Fruit fly (Drosophila melanogaster) whole organism, embryonic: ENCODE data around the gene Rab14.

Source experiments
- Asciz ChIP-seq: fragments of 200-800 bp; sonication (Bioruptor generic); optimal IDR thresholded peaks from 2 replicates; lab custom pipeline; 2017; ENCODE audit warnings: missing biosample characterization, mild to moderate bottlenecking, missing genetic modification characterization, missing genetic modification reagents
- Bgb ChIP-seq: fragments of 200-800 bp; sonication (Bioruptor generic); IDR thresholded peaks from 2 replicates; pipeline ENCODE4 v1.3.6; 2022; ENCODE audit warnings: missing biosample characterization, missing genetic modification characterization; ENCODE audit not compliant: partially characterized antibody
- CG10147 ChIP-seq: fragments of 200-800 bp; sonication (Bioruptor generic); optimal IDR thresholded peaks from 2 replicates; lab custom pipeline; 2019; ENCODE audit warnings: missing biosample characterization, mild to moderate bottlenecking, missing genetic modification characterization, moderate library complexity
- CG11085 ChIP-seq: fragments of 200-800 bp; sonication (Bioruptor generic); IDR thresholded peaks from 2 replicates; pipeline ENCODE4 v1.3.6; 2022; ENCODE audit warnings: missing biosample characterization, missing genetic modification characterization
- CG11093 ChIP-seq: fragments of 200-800 bp; sonication (Bioruptor generic); IDR thresholded peaks from 3 replicates; pipeline ENCODE4 v1.3.6; 2022; ENCODE audit warnings: missing biosample characterization, missing genetic modification characterization
- CG12391 ChIP-seq: fragments of 200-800 bp; sonication (Bioruptor generic); optimal IDR thresholded peaks from 3 replicates; lab custom pipeline; 2018; ENCODE audit warnings: missing biosample characterization, mild to moderate bottlenecking, missing genetic modification characterization, moderate library complexity
- CG15011 ChIP-seq: fragments of 200-800 bp; sonication (Bioruptor generic); optimal IDR thresholded peaks from 3 replicates; lab custom pipeline; 2018; ENCODE audit warnings: missing biosample characterization, mild to moderate bottlenecking, missing genetic modification characterization
- CG15514 ChIP-seq: fragments of 200-800 bp; sonication (Bioruptor generic); optimal IDR thresholded peaks from 3 replicates; lab custom pipeline; 2017; ENCODE audit warnings: missing biosample characterization, missing genetic modification characterization, mild to moderate bottlenecking, moderate library complexity, missing genetic modification reagents
- CG16815 ChIP-seq: fragments of 200-800 bp; sonication (Bioruptor generic); optimal IDR thresholded peaks from 3 replicates; lab custom pipeline; 2017; ENCODE audit warnings: missing biosample characterization, mild to moderate bottlenecking, missing genetic modification characterization
- CG18476 ChIP-seq: fragments of 200-800 bp; sonication (Bioruptor generic); optimal IDR thresholded peaks from 2 replicates; lab custom pipeline; 2016; ENCODE audit warnings: missing biosample characterization, mild to moderate bottlenecking, missing genetic modification characterization
- CG18599 ChIP-seq: fragments of 200-800 bp; sonication (Bioruptor generic); optimal IDR thresholded peaks from 3 replicates; lab custom pipeline; 2017; ENCODE audit warnings: missing biosample characterization, missing genetic modification characterization, mild to moderate bottlenecking, moderate library complexity, missing genetic modification reagents
- CG2120 ChIP-seq: fragments of 200-800 bp; sonication (Bioruptor generic); optimal IDR thresholded peaks from 3 replicates; lab custom pipeline; 2016; ENCODE audit warnings: missing biosample characterization, missing genetic modification characterization
- CG31224 ChIP-seq: fragments of 200-800 bp; sonication (Bioruptor generic); IDR thresholded peaks from 2 replicates; pipeline ENCODE4 v1.3.6; 2022; ENCODE audit warnings: missing biosample characterization, missing genetic modification characterization
- CG32532 ChIP-seq: fragments of 200-800 bp; sonication (Bioruptor generic); IDR thresholded peaks from 2 replicates; pipeline ENCODE4 v1.3.6; 2022; ENCODE audit warnings: missing biosample characterization, missing genetic modification characterization
- CG34422 ChIP-seq: fragments of 200-800 bp; sonication (Bioruptor generic); IDR thresholded peaks from 3 replicates; pipeline ENCODE4 v1.3.6; 2022; ENCODE audit warnings: missing biosample characterization, missing genetic modification characterization
- CG43689 ChIP-seq: fragments of 200-800 bp; sonication (Bioruptor generic); IDR thresholded peaks from 2 replicates; pipeline ENCODE4 v1.3.6; 2022; ENCODE audit warnings: missing biosample characterization, missing genetic modification characterization
- CG5180 ChIP-seq: fragments of 200-800 bp; sonication (Bioruptor generic); optimal IDR thresholded peaks from 3 replicates; lab custom pipeline; 2017; ENCODE audit warnings: missing biosample characterization, missing genetic modification characterization, mild to moderate bottlenecking, moderate library complexity, missing genetic modification reagents
- CG6254 ChIP-seq: fragments of 200-800 bp; sonication (Bioruptor generic); optimal IDR thresholded peaks from 3 replicates; lab custom pipeline; 2017; ENCODE audit warnings: mild to moderate bottlenecking, missing biosample characterization, missing genetic modification reagents, missing genetic modification characterization
- CG7928 ChIP-seq: fragments of 200-800 bp; sonication (Bioruptor generic); optimal IDR thresholded peaks from 2 replicates; lab custom pipeline; 2017; ENCODE audit warnings: missing biosample characterization, mild to moderate bottlenecking, missing genetic modification characterization
- D19B ChIP-seq: fragments of 200-800 bp; sonication (Bioruptor generic); optimal IDR thresholded peaks from 2 replicates; lab custom pipeline; 2017; ENCODE audit warnings: missing biosample characterization, mild to moderate bottlenecking, missing genetic modification characterization
- Dll ChIP-seq: fragments of 200-800 bp; sonication (Bioruptor generic); IDR thresholded peaks from 4 replicates; pipeline ENCODE4 v1.3.6; 2022; ENCODE audit warnings: missing biosample characterization, missing genetic modification characterization; ENCODE audit not compliant: partially characterized antibody
- Hsf ChIP-seq: fragments of 200-800 bp; sonication (Bioruptor generic); optimal IDR thresholded peaks from 3 replicates; lab custom pipeline; 2016; ENCODE audit warnings: missing biosample characterization, missing genetic modification characterization
- Jarid2 ChIP-seq: fragments of 200-800 bp; sonication (Bioruptor generic); optimal IDR thresholded peaks from 3 replicates; lab custom pipeline; 2017; ENCODE audit warnings: mild to moderate bottlenecking, missing biosample characterization, missing genetic modification reagents, missing genetic modification characterization
- Lim3 ChIP-seq: fragments of 200-800 bp; sonication (Bioruptor generic); IDR thresholded peaks from 2 replicates; pipeline ENCODE4 v1.3.6; 2022; ENCODE audit warnings: missing biosample characterization, missing genetic modification characterization
- Nf-YB ChIP-seq: fragments of 200-800 bp; sonication (Bioruptor generic); optimal IDR thresholded peaks from 3 replicates; lab custom pipeline; 2019; ENCODE audit warnings: missing biosample characterization, mild to moderate bottlenecking, missing genetic modification characterization, moderate library complexity
- Nf-YC ChIP-seq: fragments of 200-800 bp; optimal IDR thresholded peaks from 3 replicates; lab custom pipeline; 2019; ENCODE audit warnings: missing biosample characterization, mild to moderate bottlenecking, missing genetic modification characterization, moderate library complexity
- Poxn ChIP-seq: fragments of 200-800 bp; sonication (Bioruptor generic); IDR thresholded peaks from 2 replicates; pipeline ENCODE4 v1.3.6; 2022; ENCODE audit warnings: missing biosample characterization, missing genetic modification characterization
- Sox102F ChIP-seq: fragments of 200-800 bp; sonication (Bioruptor generic); optimal IDR thresholded peaks from 2 replicates; lab custom pipeline; 2018; ENCODE audit warnings: missing biosample characterization, mild to moderate bottlenecking, missing genetic modification characterization, moderate library complexity
- Spps ChIP-seq: fragments of 200-800 bp; sonication (Bioruptor generic); optimal IDR thresholded peaks from 2 replicates; lab custom pipeline; 2018; ENCODE audit warnings: missing biosample characterization, mild to moderate bottlenecking, missing genetic modification characterization
- bcd ChIP-seq: fragments of 200-800 bp; sonication (Bioruptor generic); optimal IDR thresholded peaks from 2 replicates; lab custom pipeline; 2017; ENCODE audit warnings: missing biosample characterization, mild to moderate bottlenecking, missing genetic modification characterization
- dan ChIP-seq: fragments of 200-800 bp; sonication (Bioruptor generic); IDR thresholded peaks from 2 replicates; pipeline ENCODE4 v1.3.6; 2022; ENCODE audit warnings: missing biosample characterization, missing genetic modification characterization
- grau ChIP-seq: fragments of 200-800 bp; optimal IDR thresholded peaks from 3 replicates; lab custom pipeline; 2019; ENCODE audit warnings: missing biosample characterization, mild to moderate bottlenecking, missing genetic modification characterization, moderate library complexity
- h ChIP-seq: fragments of >200 bp; optimal IDR thresholded peaks from 2 replicates; lab custom pipeline; 2017
- kah ChIP-seq: fragments of 200-800 bp; sonication (Bioruptor generic); optimal IDR thresholded peaks from 2 replicates; lab custom pipeline; 2018; ENCODE audit warnings: missing biosample characterization, mild to moderate bottlenecking, missing genetic modification characterization
- lilli ChIP-seq: fragments of 200-800 bp; sonication (Bioruptor generic); optimal IDR thresholded peaks from 3 replicates; lab custom pipeline; 2016; ENCODE audit warnings: missing biosample characterization, missing genetic modification characterization
- pum ChIP-seq: fragments of 200-800 bp; sonication (Bioruptor generic); optimal IDR thresholded peaks from 2 replicates; lab custom pipeline; 2016; ENCODE audit warnings: missing biosample characterization, missing genetic modification characterization
- sens ChIP-seq: fragments of 200-800 bp; sonication (Bioruptor generic); peaks from one replicate; lab custom pipeline; 2016; ENCODE audit warnings: missing biosample characterization, missing genetic modification characterization
- seq ChIP-seq: fragments of 200-800 bp; sonication (Bioruptor generic); IDR thresholded peaks from 2 replicates; pipeline ENCODE4 v1.3.6; 2022; ENCODE audit warnings: missing biosample characterization, missing genetic modification characterization
- tgo ChIP-seq: fragments of 200-800 bp; sonication (Bioruptor generic); IDR thresholded peaks from 3 replicates; pipeline ENCODE4 v1.3.6; 2022; ENCODE audit warnings: missing biosample characterization, missing genetic modification characterization
- trh ChIP-seq: fragments of 200-800 bp; sonication (Bioruptor generic); optimal IDR thresholded peaks from 2 replicates; lab custom pipeline; 2016; ENCODE audit warnings: missing biosample characterization, missing genetic modification characterization
- ttk ChIP-seq: fragments of 200-800 bp; sonication (Bioruptor generic); IDR thresholded peaks from 2 replicates; pipeline ENCODE4 v2.1.2; 2022; ENCODE audit warnings: missing biosample characterization, missing genetic modification characterization
- zfh1 ChIP-seq: fragments of 200-800 bp; sonication (Bioruptor generic); IDR thresholded peaks from 3 replicates; pipeline ENCODE4 v1.3.6; 2022; ENCODE audit warnings: missing biosample characterization, missing genetic modification characterization

Gene Rab14

DNA sequence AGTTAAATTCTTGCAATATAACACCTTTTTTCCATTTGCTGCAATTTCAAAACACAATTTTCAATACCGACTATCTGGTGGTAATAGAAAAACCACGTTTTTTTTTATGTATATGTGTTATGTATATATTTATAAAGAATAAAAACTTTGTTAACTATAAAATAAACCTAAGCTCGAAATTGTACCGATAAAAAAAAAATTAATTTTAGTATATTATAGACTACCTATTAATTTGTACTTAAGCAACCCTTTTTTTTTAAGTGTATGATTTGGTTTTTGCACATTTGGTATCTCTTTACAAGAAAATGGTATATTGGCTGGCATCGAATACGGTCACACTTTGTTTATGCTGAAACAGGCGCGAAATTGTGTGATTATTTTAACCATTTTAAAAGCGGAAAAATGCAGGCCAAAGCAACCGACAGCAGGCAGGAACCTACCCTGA lies 6.8 kb downstream of the Rab14 start, which contains the start of gene spel1 (continued):
- TF ChIP-seq CG12391 (tag; lab: Kevin White, UChicago), result peak; percentile 93
- peak; percentile 72 for TF ChIP-seq CG11085 (GFP tag; lab: Robert Waterston, UW)
- TF ChIP-seq CG2120 (GFP tag; lab: Kevin White, UChicago), result peak; percentile 75
- TF ChIP-seq CG10147 (GFP tag; lab: Kevin White, UChicago), result peak; percentile 73
- peak; percentile 82 for TF ChIP-seq ttk (GFP tag; lab: Robert Waterston, UW)
- peak; percentile 71 for TF ChIP-seq CG34422 (GFP tag; lab: Robert Waterston, UW)
- peak; percentile 58 for TF ChIP-seq CG15011 (GFP tag; lab: Kevin White, UChicago)
- TF ChIP-seq kah (GFP tag; lab: Kevin White, UChicago), result peak; percentile 23
- TF ChIP-seq Poxn, result 0 out of 2 replicates have a peak, but pooled peaks have one; percentile 19
- peak; percentile 81 for TF ChIP-seq Spps (tag; lab: Kevin White, UChicago)
- TF ChIP-seq CG7928 (GFP tag; lab: Kevin White, UChicago), result no peak
- TF ChIP-seq lilli, result peak; percentile 68
- no peak for TF ChIP-seq dan
- peak; percentile 71 for TF ChIP-seq CG31224 (GFP tag; lab: Robert Waterston, UW)
- peak; percentile 53 for TF ChIP-seq trh (GFP tag; lab: Kevin White, UChicago)
- TF ChIP-seq Lim3 (GFP tag; lab: Robert Waterston, UW), result no peak
- peak; percentile 89 for TF ChIP-seq Sox102F (GFP tag; lab: Kevin White, UChicago)
- no peak for TF ChIP-seq Jarid2 (GFP tag; lab: Kevin White, UChicago)
- peak; percentile 64 for TF ChIP-seq CG15514 (GFP tag; lab: Kevin White, UChicago)
- TF ChIP-seq CG5180, result peak; percentile 51
- peak; percentile 49; the same call in 1 of the 2 replicates for TF ChIP-seq seq
- TF ChIP-seq h (lab: Kevin White, UChicago), result no peak
- TF ChIP-seq CG6254, result peak; percentile 69
- peak; percentile 74 for TF ChIP-seq Nf-YC (tag; lab: Kevin White, UChicago)
- TF ChIP-seq CG43689 (GFP tag; lab: Robert Waterston, UW), result no peak
- no peak for TF ChIP-seq Bgb (GFP tag; lab: Robert Waterston, UW)
- peak; percentile 72 for TF ChIP-seq Asciz (GFP tag; lab: Kevin White, UChicago)
- TF ChIP-seq CG11093 (GFP tag; lab: Robert Waterston, UW), result no peak
- peak; percentile 38 for TF ChIP-seq D19B (GFP tag; lab: Kevin White, UChicago)
- TF ChIP-seq pum, result peak; percentile 5
- TF ChIP-seq grau, result peak; percentile 83
- peak; percentile 31 for TF ChIP-seq CG16815 (GFP tag; lab: Kevin White, UChicago)
- TF ChIP-seq tgo (GFP tag; lab: Robert Waterston, UW), result peak; percentile 84
- peak; percentile 91 for TF ChIP-seq CG32532 (GFP tag; lab: Robert Waterston, UW)
- TF ChIP-seq Hsf, result peak; percentile 59
- peak; percentile 93 for TF ChIP-seq sens (GFP tag; lab: Kevin White, UChicago)
- TF ChIP-seq bcd (GFP tag; lab: Kevin White, UChicago), result peak; percentile 75
- TF ChIP-seq Dll, result no peak
- peak; percentile 13 for TF ChIP-seq CG18476 (GFP tag; lab: Kevin White, UChicago)
- peak; percentile 77 for TF ChIP-seq CG18599
- TF ChIP-seq zfh1 (GFP tag; lab: Robert Waterston, UW), result peak; percentile 71; the same call in 2 of the 3 replicates
- TF ChIP-seq Nf-YB (GFP tag; lab: Kevin White, UChicago), result peak; percentile 67
